Fruit fly (Drosophila melanogaster) whole organism, embryonic: ENCODE data around the gene CG1635.

Experiments used
- ATbp ChIP-seq: fragments of 200-800 bp; sonication (Bioruptor generic); optimal IDR thresholded peaks from 2 replicates; lab custom pipeline; 2017; ENCODE audit warnings: missing biosample characterization, mild to moderate bottlenecking, missing genetic modification characterization, missing genetic modification reagents
- C15 ChIP-seq: fragments of 200-800 bp; sonication (Bioruptor generic); IDR thresholded peaks from 3 replicates; pipeline ENCODE4 v1.3.6; 2022; ENCODE audit warnings: missing biosample characterization, missing genetic modification characterization
- CG10366 ChIP-seq: fragments of 200-800 bp; sonication (Bioruptor generic); IDR thresholded peaks from 2 replicates; pipeline ENCODE4 v1.3.6; 2022; ENCODE audit warnings: missing biosample characterization, missing genetic modification characterization
- CG11247 ChIP-seq: fragments of 200-800 bp; sonication (Bioruptor generic); IDR thresholded peaks from 2 replicates; pipeline ENCODE4 v1.3.6; 2022; ENCODE audit warnings: missing biosample characterization, missing genetic modification characterization
- CG12104 ChIP-seq: fragments of 200-800 bp; sonication (Bioruptor generic); optimal IDR thresholded peaks from 3 replicates; lab custom pipeline; 2016; ENCODE audit warnings: missing biosample characterization, missing genetic modification characterization
- CG12391 ChIP-seq: fragments of 200-800 bp; sonication (Bioruptor generic); optimal IDR thresholded peaks from 3 replicates; lab custom pipeline; 2018; ENCODE audit warnings: missing biosample characterization, mild to moderate bottlenecking, missing genetic modification characterization, moderate library complexity
- CG13123 ChIP-seq: fragments of 200-800 bp; sonication (Bioruptor generic); optimal IDR thresholded peaks from 2 replicates; lab custom pipeline; 2016; ENCODE audit warnings: missing biosample characterization, missing genetic modification characterization
- CG14860 ChIP-seq: fragments of 200-800 bp; sonication (Bioruptor generic); IDR thresholded peaks from 3 replicates; pipeline ENCODE4 v1.3.6; 2022; ENCODE audit warnings: missing biosample characterization, missing genetic modification characterization; ENCODE audit not compliant: partially characterized antibody
- CG1647 ChIP-seq: fragments of 200-800 bp; sonication (Bioruptor generic); optimal IDR thresholded peaks from 3 replicates; lab custom pipeline; 2016; ENCODE audit warnings: missing biosample characterization, missing genetic modification characterization
- CG17568 ChIP-seq: fragments of 200-800 bp; sonication (Bioruptor generic); optimal IDR thresholded peaks from 2 replicates; lab custom pipeline; 2018; ENCODE audit warnings: missing biosample characterization, mild to moderate bottlenecking, missing genetic modification characterization, moderate library complexity
- CG17829 ChIP-seq: fragments of 200-800 bp; optimal IDR thresholded peaks from 2 replicates; lab custom pipeline; 2019; ENCODE audit warnings: missing biosample characterization, mild to moderate bottlenecking, missing genetic modification characterization, moderate library complexity
- CG2889 ChIP-seq: fragments of 200-800 bp; sonication (Bioruptor generic); IDR thresholded peaks from 3 replicates; pipeline ENCODE4 v1.3.6; 2022; ENCODE audit warnings: missing biosample characterization, missing genetic modification characterization
- CG30020 ChIP-seq: fragments of 200-800 bp; optimal IDR thresholded peaks from 2 replicates; lab custom pipeline; 2019; ENCODE audit warnings: missing biosample characterization, mild to moderate bottlenecking, missing genetic modification characterization, moderate library complexity
- CG32767 ChIP-seq: fragments of 200-800 bp; sonication (Bioruptor generic); IDR thresholded peaks from 2 replicates; pipeline ENCODE4 v1.3.6; 2022; ENCODE audit warnings: missing biosample characterization, missing genetic modification characterization
- CG34224 ChIP-seq: fragments of 200-800 bp; sonication (Bioruptor generic); IDR thresholded peaks from 3 replicates; pipeline ENCODE4 v1.3.6; 2022; ENCODE audit warnings: missing biosample characterization, missing genetic modification characterization; ENCODE audit not compliant: partially characterized antibody
- CG42726 ChIP-seq: fragments of 200-800 bp; sonication (Bioruptor generic); IDR thresholded peaks from 2 replicates; pipeline ENCODE4 v1.3.6; 2022; ENCODE audit warnings: missing biosample characterization, missing genetic modification characterization; ENCODE audit not compliant: partially characterized antibody
- CG43689 ChIP-seq: fragments of 200-800 bp; sonication (Bioruptor generic); IDR thresholded peaks from 2 replicates; pipeline ENCODE4 v1.3.6; 2022; ENCODE audit warnings: missing biosample characterization, missing genetic modification characterization
- CG4820 ChIP-seq: fragments of 200-800 bp; sonication (Bioruptor generic); optimal IDR thresholded peaks from 3 replicates; lab custom pipeline; 2016; ENCODE audit warnings: missing biosample characterization, missing genetic modification characterization
- CG5180 ChIP-seq: fragments of 200-800 bp; sonication (Bioruptor generic); optimal IDR thresholded peaks from 3 replicates; lab custom pipeline; 2017; ENCODE audit warnings: missing biosample characterization, missing genetic modification characterization, mild to moderate bottlenecking, moderate library complexity, missing genetic modification reagents
- CG6765 ChIP-seq: fragments of 200-800 bp; sonication (Bioruptor generic); optimal IDR thresholded peaks from 3 replicates; lab custom pipeline; 2017; ENCODE audit warnings: missing biosample characterization, mild to moderate bottlenecking, missing genetic modification characterization
- CG6854 ChIP-seq: fragments of 200-800 bp; sonication (Bioruptor generic); optimal IDR thresholded peaks from 3 replicates; lab custom pipeline; 2017; ENCODE audit warnings: missing biosample characterization, mild to moderate bottlenecking, missing genetic modification characterization
- CG7745 ChIP-seq: fragments of 200-800 bp; sonication (Bioruptor generic); optimal IDR thresholded peaks from 2 replicates; lab custom pipeline; 2018; ENCODE audit warnings: missing biosample characterization, mild to moderate bottlenecking, missing genetic modification characterization, moderate library complexity
- CG7963 ChIP-seq: fragments of 200-800 bp; sonication (Bioruptor generic); IDR thresholded peaks from 3 replicates; pipeline ENCODE4 v1.3.6; 2022; ENCODE audit warnings: missing biosample characterization, missing genetic modification characterization; ENCODE audit not compliant: partially characterized antibody
- CG8290 ChIP-seq, 3 experiments: fragments of 200-800 bp; sonication (Bioruptor generic); optimal IDR thresholded peaks; 2 replicates each; lab custom pipeline; 2016 to 2019; ENCODE audit warnings: missing biosample characterization in 3 of 3, missing genetic modification characterization in 3 of 3, mild to moderate bottlenecking in 2 of 3, moderate library complexity in 1 of 3
- CG9727 ChIP-seq: fragments of 200-800 bp; sonication (Bioruptor generic); optimal IDR thresholded peaks from 3 replicates; lab custom pipeline; 2017; ENCODE audit warnings: missing biosample characterization, mild to moderate bottlenecking, missing genetic modification characterization
- Camta ChIP-seq: fragments of 200-800 bp; sonication (Bioruptor generic); optimal IDR thresholded peaks from 2 replicates; lab custom pipeline; 2016; ENCODE audit warnings: missing biosample characterization, missing genetic modification characterization
- Dip2 ChIP-seq: fragments of 200-800 bp; sonication (Bioruptor generic); IDR thresholded peaks from 2 replicates; pipeline ENCODE4 v1.3.6; 2022; ENCODE audit warnings: missing biosample characterization, missing genetic modification characterization
- Ets65A ChIP-seq: fragments of 200-800 bp; sonication (Bioruptor generic); peaks from one replicate; lab custom pipeline; 2016; ENCODE audit warnings: missing biosample characterization, missing genetic modification characterization
- Fer1 ChIP-seq: fragments of 200-800 bp; sonication (Bioruptor generic); optimal IDR thresholded peaks from 2 replicates; lab custom pipeline; 2017; ENCODE audit warnings: missing biosample characterization, mild to moderate bottlenecking, missing genetic modification characterization
- HLH54F ChIP-seq: fragments of 200-800 bp; sonication (Bioruptor generic); optimal IDR thresholded peaks from 3 replicates; lab custom pipeline; 2016; ENCODE audit warnings: missing biosample characterization, missing genetic modification characterization
- Hsf ChIP-seq: fragments of 200-800 bp; sonication (Bioruptor generic); optimal IDR thresholded peaks from 3 replicates; lab custom pipeline; 2016; ENCODE audit warnings: missing biosample characterization, missing genetic modification characterization
- Kr ChIP-seq: fragments of 200-800 bp; sonication (Bioruptor generic); optimal IDR thresholded peaks from 2 replicates; lab custom pipeline; 2017; ENCODE audit warnings: missing biosample characterization, mild to moderate bottlenecking, missing genetic modification characterization
- Nf-YC ChIP-seq: fragments of 200-800 bp; optimal IDR thresholded peaks from 3 replicates; lab custom pipeline; 2019; ENCODE audit warnings: missing biosample characterization, mild to moderate bottlenecking, missing genetic modification characterization, moderate library complexity
- NfI ChIP-seq: fragments of 200-800 bp; sonication (Bioruptor generic); optimal IDR thresholded peaks from 3 replicates; lab custom pipeline; 2018; ENCODE audit warnings: missing biosample characterization, mild to moderate bottlenecking, missing genetic modification characterization, moderate library complexity
- Optix ChIP-seq: fragments of 200-800 bp; sonication (Bioruptor generic); IDR thresholded peaks from 3 replicates; pipeline ENCODE4 v1.3.6; 2022; ENCODE audit warnings: missing biosample characterization, missing genetic modification characterization
- Ptx1 ChIP-seq: fragments of 200-800 bp; sonication (Bioruptor generic); IDR thresholded peaks from 2 replicates; pipeline ENCODE4 v1.3.6; 2022; ENCODE audit warnings: missing biosample characterization, missing genetic modification characterization
- Sry-β ChIP-seq: fragments of 200-800 bp; sonication (Bioruptor generic); optimal IDR thresholded peaks from 2 replicates; lab custom pipeline; 2018; ENCODE audit warnings: missing biosample characterization, mild to moderate bottlenecking, missing genetic modification characterization, moderate library complexity
- Xrp1 ChIP-seq: fragments of 200-800 bp; sonication (Bioruptor generic); IDR thresholded peaks from 2 replicates; pipeline ENCODE4 v1.3.6; 2022; ENCODE audit warnings: missing biosample characterization, missing genetic modification characterization
- ac ChIP-seq: fragments of 200-800 bp; sonication (Bioruptor generic); optimal IDR thresholded peaks from 3 replicates; lab custom pipeline; 2017; ENCODE audit warnings: missing biosample characterization, mild to moderate bottlenecking, missing genetic modification characterization
- aop ChIP-seq: fragments of 200-800 bp; sonication (Bioruptor generic); IDR thresholded peaks from 2 replicates; pipeline ENCODE4 v1.3.6; 2022; ENCODE audit warnings: missing biosample characterization, missing genetic modification characterization
- bcd ChIP-seq: fragments of 200-800 bp; sonication (Bioruptor generic); optimal IDR thresholded peaks from 2 replicates; lab custom pipeline; 2017; ENCODE audit warnings: missing biosample characterization, mild to moderate bottlenecking, missing genetic modification characterization
- dimm ChIP-seq: fragments of 200-800 bp; sonication (Bioruptor generic); IDR thresholded peaks from 2 replicates; pipeline ENCODE4 v1.3.6; 2022; ENCODE audit warnings: missing biosample characterization, missing genetic modification characterization
- hkb ChIP-seq, 2 experiments: fragments of 200-800 bp in 1 of 2; fragments of >200 bp in 1 of 2; sonication (Bioruptor generic) in 1 of 2; IDR thresholded peaks in 1 of 2; optimal IDR thresholded peaks in 1 of 2; 2 replicates each; pipeline versions ENCODE4 v1.3.6 to Lab custom; 2017 to 2022; ENCODE audit warnings: missing biosample characterization in 1 of 2, missing genetic modification characterization in 1 of 2
- nom ChIP-seq: fragments of 200-800 bp; sonication (Bioruptor generic); optimal IDR thresholded peaks from 2 replicates; lab custom pipeline; 2017; ENCODE audit warnings: missing biosample characterization, missing genetic modification characterization, mild to moderate bottlenecking, moderate library complexity, missing genetic modification reagents
- oc ChIP-seq: fragments of 200-800 bp; sonication (Bioruptor generic); optimal IDR thresholded peaks from 2 replicates; lab custom pipeline; 2018; ENCODE audit warnings: missing biosample characterization, mild to moderate bottlenecking, missing genetic modification characterization, moderate library complexity
- otp ChIP-seq: fragments of 200-800 bp; sonication (Bioruptor generic); IDR thresholded peaks from 3 replicates; pipeline ENCODE4, ENCODE4 v1.3.6; 2022; ENCODE audit warnings: missing biosample characterization, missing genetic modification characterization
- pb ChIP-seq: fragments of 200-800 bp; sonication (Bioruptor generic); optimal IDR thresholded peaks from 3 replicates; lab custom pipeline; 2016; ENCODE audit warnings: missing biosample characterization, missing genetic modification characterization
- pros ChIP-seq: fragments of 200-800 bp; sonication (Bioruptor generic); optimal IDR thresholded peaks from 3 replicates; lab custom pipeline; 2019; ENCODE audit warnings: missing biosample characterization, mild to moderate bottlenecking, missing genetic modification characterization, moderate library complexity
- ranshi ChIP-seq: fragments of 200-800 bp; sonication (Bioruptor generic); IDR thresholded peaks from 2 replicates; pipeline ENCODE4 v1.3.6; 2022; ENCODE audit warnings: missing biosample characterization, missing genetic modification characterization
- scrt ChIP-seq: fragments of 200-800 bp; sonication (Bioruptor generic); optimal IDR thresholded peaks from 2 replicates; lab custom pipeline; 2018; ENCODE audit warnings: missing biosample characterization, mild to moderate bottlenecking, missing genetic modification characterization, moderate library complexity

CG1635 gene

dm6 chr3R:31616001-31616400 is 27.5 kb downstream of the CG1635 start, which contains the start of the genes Mnat9 and CG1792 (continued):
- no peak for TF ChIP-seq CG42726
- peak; percentile 95 for TF ChIP-seq CG8290 (GFP tag; optimal IDR thresholded peaks at IDR 0.05; lab: Kevin White, UChicago)
- TF ChIP-seq CG8290 (tag; optimal IDR thresholded peaks at IDR 0.05; lab: Kevin White, UChicago), result peak; percentile 83 to 100
- peak; percentile 98 for TF ChIP-seq bcd (GFP tag; lab: Kevin White, UChicago)
- TF ChIP-seq CG30020 (tag; lab: Kevin White, UChicago), result peak; percentile 85
- TF ChIP-seq ranshi (GFP tag; lab: Robert Waterston, UW), result peak; percentile 99
- peak; percentile 65 for TF ChIP-seq Dip2
- TF ChIP-seq Ets65A (GFP tag; lab: Kevin White, UChicago), result peak; percentile 100
- TF ChIP-seq CG34224 (GFP tag; lab: Robert Waterston, UW), result peak; percentile 58
- peak; percentile 98 for TF ChIP-seq CG9727 (GFP tag; lab: Kevin White, UChicago)
- peak; percentile 98 for TF ChIP-seq aop
- TF ChIP-seq CG32767 (GFP tag; lab: Robert Waterston, UW), result peak; percentile 98
- peak; percentile 99 for TF ChIP-seq CG12391 (tag; lab: Kevin White, UChicago)
- peak; percentile 98 for TF ChIP-seq dimm
- peak; percentile 95 for TF ChIP-seq scrt (GFP tag; lab: Kevin White, UChicago)
- TF ChIP-seq CG17568, result no peak
- peak; percentile 99 for TF ChIP-seq otp
- TF ChIP-seq CG11247 (GFP tag; lab: Robert Waterston, UW), result peak; percentile 100
- peak; percentile 98 for TF ChIP-seq oc (tag; lab: Kevin White, UChicago)
- TF ChIP-seq CG13123 (GFP tag; lab: Kevin White, UChicago), result peak; percentile 97
- TF ChIP-seq Nf-YC (tag; lab: Kevin White, UChicago), result peak; percentile 84
- TF ChIP-seq ac (GFP tag; lab: Kevin White, UChicago), result peak; percentile 78
- no peak for TF ChIP-seq Kr
- TF ChIP-seq CG43689 (GFP tag; lab: Robert Waterston, UW), result peak; percentile 99
- TF ChIP-seq CG12104 (GFP tag; lab: Kevin White, UChicago), result peak; percentile 98
- TF ChIP-seq C15 (GFP tag; lab: Robert Waterston, UW), result peak; percentile 98
- TF ChIP-seq CG1647 (GFP tag; lab: Kevin White, UChicago), result peak; percentile 99
- TF ChIP-seq CG17829, result peak; percentile 99
- TF ChIP-seq pb (GFP tag; lab: Kevin White, UChicago), result peak; percentile 97
- peak; percentile 99 for TF ChIP-seq CG2889 (GFP tag; lab: Robert Waterston, UW)
- TF ChIP-seq CG6765 (GFP tag; lab: Kevin White, UChicago), result peak; percentile 95
- no peak for TF ChIP-seq CG14860
- peak; percentile 83 for TF ChIP-seq CG5180
- TF ChIP-seq Sry-β (GFP tag; lab: Kevin White, UChicago), result peak; percentile 68
- peak; percentile 99 for TF ChIP-seq Xrp1 (GFP tag; lab: Robert Waterston, UW)
- TF ChIP-seq CG4820 (GFP tag; lab: Kevin White, UChicago), result peak; percentile 98
- TF ChIP-seq Camta (GFP tag; lab: Kevin White, UChicago), result peak; percentile 98
- peak; percentile 91 for TF ChIP-seq nom (GFP tag; lab: Kevin White, UChicago)
- no peak for TF ChIP-seq CG7963 (GFP tag; lab: Robert Waterston, UW)
- TF ChIP-seq CG10366, result peak; percentile 100
- no peak for TF ChIP-seq hkb (optimal IDR thresholded peaks at IDR 0.05; lab: Kevin White, UChicago)
- peak; percentile 99 for TF ChIP-seq hkb (GFP tag; IDR thresholded peaks at IDR 0.05; lab: Robert Waterston, UW)
- peak; percentile 96 for TF ChIP-seq Fer1 (GFP tag; lab: Kevin White, UChicago)
- no peak for TF ChIP-seq pros
- TF ChIP-seq CG6854 (GFP tag; lab: Kevin White, UChicago), result peak; percentile 94
- TF ChIP-seq CG7745 (tag; lab: Kevin White, UChicago), result peak; percentile 33
- TF ChIP-seq Ptx1, result peak; percentile 100
- TF ChIP-seq Optix (GFP tag; lab: Robert Waterston, UW), result peak; percentile 98
- TF ChIP-seq NfI, result peak; percentile 99
- peak; percentile 99 for TF ChIP-seq Hsf (GFP tag; lab: Kevin White, UChicago)
- TF ChIP-seq ATbp (GFP tag; lab: Kevin White, UChicago), result peak; percentile 97
- TF ChIP-seq HLH54F, result peak; percentile 99
